Fruit fly (Drosophila melanogaster) Kc167 (cell line): ENCODE measurements around the gene ec.

Source experiments
- Myc ChIP-seq: fragments of >200 bp; optimal IDR thresholded peaks from 2 replicates; lab custom pipeline; 2017; ENCODE audit warnings: missing external identifiers
- Sin3A ChIP-seq: fragments of >200 bp; optimal IDR thresholded peaks from 2 replicates; lab custom pipeline; 2018; ENCODE audit warnings: missing external identifiers
- h ChIP-seq: fragments of >200 bp; optimal IDR thresholded peaks from 3 replicates; lab custom pipeline; 2018; ENCODE audit warnings: missing external identifiers
- insv ChIP-seq: fragments of >200 bp; optimal IDR thresholded peaks from 3 replicates; lab custom pipeline; 2018; ENCODE audit warnings: missing external identifiers
- psq ChIP-seq: fragments of >200 bp; optimal IDR thresholded peaks from 2 replicates; lab custom pipeline; 2017; ENCODE audit warnings: missing external identifiers
- ttk ChIP-seq: sonication (Bioruptor generic); optimal IDR thresholded peaks from 2 replicates; lab custom pipeline; 2017; ENCODE audit warnings: missing external identifiers

ec gene

DNA sequence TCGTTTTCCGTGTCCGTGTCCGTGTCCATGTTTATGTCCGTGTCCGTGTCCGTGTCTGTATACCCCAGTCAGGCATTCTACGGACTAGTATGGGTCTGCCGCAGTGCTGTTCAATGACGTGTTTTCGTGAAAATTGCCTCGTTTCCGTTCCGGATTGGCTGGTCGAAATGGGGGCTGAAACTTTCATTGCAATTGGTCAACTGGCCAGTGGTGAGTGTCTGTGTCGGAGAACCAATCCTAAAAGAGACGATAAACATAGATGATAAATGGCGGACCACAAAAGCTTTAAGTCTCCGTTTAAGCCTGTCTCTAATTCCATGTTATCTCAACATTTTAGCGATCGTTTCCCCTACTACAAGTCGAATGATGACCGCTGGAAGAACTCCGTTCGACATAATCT, 2.4 kb upstream of the ec start:
- TF ChIP-seq h (lab: Kevin White, UChicago) (no peak), insv (no peak), Sin3A (no peak), Myc (lab: Kevin White, UChicago) (no peak), ttk (no peak), psq (no peak)

DNA sequence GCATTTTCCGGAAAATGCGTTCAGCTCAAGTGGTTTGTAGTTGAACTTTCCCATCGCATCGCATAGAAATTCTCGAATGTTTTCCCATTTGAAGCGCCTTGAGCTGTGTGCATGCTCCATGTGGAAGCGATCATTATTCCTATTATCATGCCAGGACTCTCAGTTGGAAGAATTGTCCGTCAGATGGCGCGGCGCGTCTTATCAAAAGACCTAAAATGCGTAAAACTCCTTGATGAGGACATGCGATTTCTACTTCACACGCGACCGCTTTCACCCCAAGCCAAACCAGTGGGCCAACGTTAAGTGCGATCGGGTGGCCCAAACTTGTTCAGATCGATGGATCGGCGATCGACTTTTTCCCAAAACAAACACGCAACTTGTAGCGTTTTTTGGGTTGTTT, 4.2 kb downstream of the ec start:
- TF ChIP-seq psq = no peak
- no peak for TF ChIP-seq ttk
- no peak for TF ChIP-seq insv
- TF ChIP-seq h (lab: Kevin White, UChicago) = no peak
- TF ChIP-seq Sin3A = no peak
- TF ChIP-seq Myc (lab: Kevin White, UChicago) = no peak

DNA sequence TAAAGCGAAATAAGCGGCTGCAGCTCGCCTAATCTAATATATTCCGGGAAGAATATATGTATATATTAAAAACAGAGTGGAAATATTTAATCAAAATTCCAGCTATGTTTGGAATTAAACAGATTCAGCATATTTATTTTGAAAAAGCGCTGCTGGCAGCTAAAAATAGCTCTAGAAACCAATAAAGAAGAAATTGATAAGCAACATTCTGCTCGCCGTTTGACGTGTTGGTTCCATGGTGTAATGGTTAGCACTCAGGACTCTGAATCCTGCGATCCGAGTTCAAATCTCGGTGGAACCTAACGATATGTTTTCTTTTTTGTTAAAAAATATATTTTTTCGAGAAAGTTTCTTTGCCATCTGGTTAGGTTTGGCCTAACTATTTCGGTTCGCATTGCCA, 8.0 kb downstream of the ec start:
- TF ChIP-seq ttk (no peak), Myc (lab: Kevin White, UChicago) (no peak), psq (no peak), h (lab: Kevin White, UChicago) (no peak), Sin3A (no peak), insv (no peak)

DNA sequence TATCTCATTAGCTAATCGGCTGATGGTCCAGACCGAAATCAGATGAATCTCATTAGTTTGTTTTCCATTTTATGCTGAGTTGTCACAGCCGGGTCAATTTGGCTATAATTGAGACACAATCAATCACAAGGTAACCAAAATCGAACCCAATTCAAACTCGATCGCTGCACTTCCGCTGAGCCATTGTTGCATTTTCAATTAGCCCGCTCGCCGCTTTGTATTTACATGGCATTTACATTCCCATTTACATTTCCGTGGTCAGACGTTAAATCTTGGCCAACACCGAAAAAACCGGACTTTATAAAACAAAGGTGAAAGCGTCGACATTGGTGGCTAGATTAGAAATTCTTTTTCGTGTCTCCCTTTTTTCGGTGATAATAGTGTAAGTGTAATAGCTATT, 13.6 kb downstream of the ec start:
- no peak for TF ChIP-seq h (lab: Kevin White, UChicago)
- no peak for TF ChIP-seq Myc (lab: Kevin White, UChicago)
- TF ChIP-seq Sin3A = no peak
- TF ChIP-seq ttk = no peak
- TF ChIP-seq insv = no peak
- no peak for TF ChIP-seq psq

DNA sequence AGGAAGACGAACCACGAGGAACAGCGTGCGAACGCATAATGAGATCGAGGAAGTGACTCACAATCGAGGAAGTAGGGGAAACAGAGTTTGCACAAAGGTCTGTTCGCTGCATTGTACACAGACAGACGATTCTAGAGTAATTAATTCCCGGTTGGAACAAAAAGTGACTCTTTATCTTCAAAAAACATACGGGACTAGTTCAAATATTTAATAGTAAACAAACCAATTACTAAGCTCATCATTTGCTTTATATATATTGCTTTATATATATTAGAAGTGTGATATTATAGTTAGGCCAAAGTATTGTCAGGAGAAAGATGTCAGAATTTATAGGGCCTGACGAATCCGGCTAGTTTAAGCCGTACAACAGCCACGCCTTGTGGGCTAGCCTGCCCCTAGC, 16.4 kb downstream of the ec start, which contains the start of gene CG2901:
Gene CG2901, plus strand, starts transcription at position 301 of the 400 bp plus-strand sequence.
- TF ChIP-seq Myc (lab: Kevin White, UChicago) (no peak), h (lab: Kevin White, UChicago) (no peak)

DNA sequence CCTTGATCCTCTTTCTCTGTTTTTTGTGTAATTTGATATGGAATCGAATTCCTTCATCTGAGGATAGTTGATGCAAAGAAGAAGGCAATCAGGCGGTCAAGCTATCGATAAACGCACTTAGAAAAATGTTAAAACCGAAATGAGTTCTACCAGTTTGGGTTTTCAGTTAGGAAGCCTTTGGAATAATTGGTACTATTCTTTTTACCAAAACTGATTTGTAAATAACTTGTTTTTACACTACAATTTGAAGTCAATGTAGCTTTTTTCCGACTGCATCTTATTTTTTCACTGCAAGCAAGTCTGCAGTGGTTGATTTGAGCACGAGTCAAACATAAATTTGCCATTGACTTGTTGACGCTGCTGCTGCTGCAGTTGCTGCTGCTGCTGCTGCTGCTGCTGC, 20.3 kb downstream of the ec start:
- TF ChIP-seq ttk (no peak), insv (no peak), psq (no peak), Myc (lab: Kevin White, UChicago) (no peak), Sin3A (no peak), h (lab: Kevin White, UChicago) (no peak)

DNA sequence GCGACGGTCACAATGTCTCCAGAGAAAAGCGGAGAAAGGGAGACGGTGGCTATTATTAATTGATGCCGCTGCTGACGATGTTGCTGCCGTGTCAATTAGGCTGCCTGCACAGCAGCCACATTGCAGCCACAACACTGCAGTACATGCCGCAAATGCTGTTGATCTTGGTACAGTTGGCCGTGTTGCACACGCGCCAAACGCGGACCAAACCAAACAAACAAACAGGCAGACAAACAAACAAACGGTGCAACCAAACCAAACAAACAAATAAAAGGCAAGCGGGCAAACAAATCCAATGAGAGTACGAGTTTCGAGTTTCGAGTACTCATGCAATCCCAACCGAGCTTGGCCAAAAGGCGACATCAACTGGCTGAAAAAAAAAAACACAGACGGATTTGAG, 20.7 kb downstream of the ec start:
- TF ChIP-seq ttk = no peak
- no peak for TF ChIP-seq insv
- TF ChIP-seq Sin3A = no peak
- no peak for TF ChIP-seq h (lab: Kevin White, UChicago)
- TF ChIP-seq Myc (lab: Kevin White, UChicago) = no peak
- TF ChIP-seq psq = no peak

DNA sequence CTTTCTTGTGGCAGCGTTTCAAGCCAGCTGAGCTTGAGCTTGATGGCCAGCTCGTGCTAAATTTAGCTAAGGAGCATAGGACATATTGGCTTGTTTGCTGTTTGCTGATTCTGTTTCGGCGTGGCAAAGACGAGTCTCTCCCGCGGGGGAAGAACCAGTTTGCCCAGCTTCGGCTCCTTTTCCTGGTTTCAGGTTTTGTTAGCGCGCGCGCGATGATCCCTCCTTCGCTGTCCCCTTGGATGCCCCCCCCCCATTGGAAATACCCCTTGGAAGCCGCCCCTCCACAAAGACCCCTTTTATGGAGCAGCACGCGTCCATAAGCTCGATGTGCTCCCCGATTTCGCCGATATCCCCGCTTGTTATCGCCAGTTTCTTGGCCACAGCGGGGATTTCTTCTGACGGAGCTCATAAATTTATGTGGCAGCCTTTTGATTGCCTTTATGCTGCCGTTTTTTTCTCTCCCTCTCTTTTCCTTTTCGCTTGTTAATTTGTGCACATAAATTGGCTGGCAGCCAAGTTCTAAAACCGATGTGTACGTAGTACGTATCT, 21.7 kb downstream of the ec start:
- TF ChIP-seq psq (no peak), Myc (lab: Kevin White, UChicago) (no peak), Sin3A (no peak), ttk (no peak), h (lab: Kevin White, UChicago) (no peak), insv (no peak)

DNA sequence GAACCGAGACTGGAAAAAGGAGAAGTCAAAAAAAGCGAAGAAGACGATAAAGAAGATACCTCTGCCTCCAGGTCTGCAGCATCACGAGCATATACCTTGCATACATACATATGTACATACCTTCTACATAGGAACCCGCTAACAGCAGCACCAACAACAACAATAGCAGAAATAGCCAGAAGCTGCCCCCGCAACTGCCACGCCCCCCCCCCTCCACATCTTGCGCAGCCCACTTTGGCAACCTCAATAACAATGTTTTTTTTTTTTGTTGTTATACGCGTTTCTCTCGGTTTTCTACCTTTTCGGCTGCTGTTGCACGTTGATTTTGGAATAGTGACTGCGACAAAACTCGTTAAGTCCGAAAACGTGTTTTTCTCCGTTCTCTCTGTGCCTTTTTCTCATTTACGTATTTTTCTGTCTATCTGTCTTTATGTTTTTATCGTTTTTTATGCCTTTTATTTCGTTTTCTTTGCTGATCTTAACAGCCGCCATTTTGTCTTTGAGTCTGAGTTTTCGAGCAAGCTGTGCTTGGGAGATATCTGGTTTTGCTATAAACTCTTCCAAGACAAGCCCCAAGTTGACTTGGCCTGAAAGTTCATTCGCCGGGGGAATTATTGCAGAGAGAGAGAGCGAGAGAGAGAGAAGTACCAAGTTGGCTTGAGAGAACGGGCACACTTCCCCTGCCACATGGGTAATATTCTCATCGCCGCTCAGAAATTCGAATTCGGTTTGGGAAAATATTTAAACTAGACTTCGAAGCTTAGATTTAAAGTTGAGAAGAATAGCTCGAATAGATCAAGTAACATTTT, 23.7 kb downstream of the ec start:
- TF ChIP-seq psq = no peak
- TF ChIP-seq insv = no peak
- TF ChIP-seq Sin3A = no peak
- no peak for TF ChIP-seq Myc (lab: Kevin White, UChicago)
- no peak for TF ChIP-seq ttk
- TF ChIP-seq h (lab: Kevin White, UChicago) = no peak

DNA sequence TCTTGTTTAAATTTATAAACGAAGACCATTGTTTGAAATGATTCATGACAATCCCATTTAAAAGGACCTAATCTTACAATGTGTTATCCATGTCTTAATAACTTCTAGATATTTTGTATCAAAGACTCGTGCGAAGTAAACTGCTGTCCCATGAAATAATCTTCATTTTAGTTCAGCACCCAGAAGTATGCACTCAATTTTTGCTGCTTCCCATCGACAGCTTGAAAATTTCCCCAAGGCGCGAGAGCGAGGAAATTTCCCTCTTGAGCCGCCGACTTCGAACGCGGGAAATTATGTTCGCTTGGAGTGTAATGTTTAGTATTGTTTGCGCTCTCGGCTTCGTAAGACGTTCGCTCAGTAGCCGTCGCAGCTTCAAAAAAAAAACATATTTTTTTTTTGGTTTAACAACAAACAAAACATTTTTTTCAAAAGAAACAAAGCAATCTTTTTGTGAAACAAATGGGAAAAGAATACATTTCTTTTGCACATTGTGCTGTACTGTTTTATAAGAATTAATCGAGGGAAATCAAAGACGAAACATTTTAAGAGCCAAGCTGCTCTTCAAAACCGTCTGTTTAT, 24.4 kb downstream of the ec start:
- no peak for TF ChIP-seq psq
- TF ChIP-seq ttk = no peak
- no peak for TF ChIP-seq h (lab: Kevin White, UChicago)
- TF ChIP-seq Sin3A = no peak
- TF ChIP-seq insv = no peak
- no peak for TF ChIP-seq Myc (lab: Kevin White, UChicago)

DNA sequence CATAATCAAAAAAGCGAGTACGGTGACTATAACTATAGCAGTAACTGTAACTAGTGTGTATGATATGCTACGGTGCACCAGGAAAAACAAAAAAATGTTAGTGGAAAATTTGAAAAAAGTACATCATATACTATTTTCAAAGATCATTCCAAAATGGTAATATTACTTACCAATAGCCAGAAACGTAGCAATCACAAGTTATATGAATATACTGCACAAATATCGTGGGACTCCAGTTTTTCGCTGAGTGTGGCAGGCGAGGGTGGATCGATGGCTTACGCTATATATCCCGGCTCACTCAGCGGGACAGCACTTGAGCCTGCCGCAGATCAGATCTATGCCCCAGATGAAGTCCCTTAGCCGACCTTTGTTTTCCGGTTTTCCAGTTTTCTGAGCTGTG, 26.1 kb downstream of the ec start:
- TF ChIP-seq Sin3A (no peak), h (lab: Kevin White, UChicago) (no peak), insv (no peak), psq (no peak), ttk (no peak), Myc (lab: Kevin White, UChicago) (no peak)

DNA sequence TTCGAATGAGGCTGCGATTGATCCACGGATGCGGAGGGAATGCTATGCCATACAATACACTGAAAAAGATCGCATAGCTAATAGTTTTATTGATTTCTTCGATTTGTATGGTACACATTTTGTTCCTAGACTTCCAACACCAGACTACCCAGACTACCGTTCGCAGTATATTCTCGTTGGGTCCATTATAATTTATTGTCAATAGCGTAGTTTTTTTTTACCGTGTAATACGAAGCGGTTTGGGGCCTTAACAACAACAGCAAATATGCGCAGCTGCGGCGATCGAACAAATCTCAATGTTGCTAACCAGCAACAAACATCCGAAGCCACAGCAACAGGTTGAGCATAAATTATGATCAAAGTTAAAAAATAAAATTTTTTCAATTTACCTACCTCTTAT, 27.1 kb downstream of the ec start:
- no peak for TF ChIP-seq Sin3A
- TF ChIP-seq insv = no peak
- no peak for TF ChIP-seq ttk
- no peak for TF ChIP-seq psq
- no peak for TF ChIP-seq Myc (lab: Kevin White, UChicago)
- no peak for TF ChIP-seq h (lab: Kevin White, UChicago)

DNA sequence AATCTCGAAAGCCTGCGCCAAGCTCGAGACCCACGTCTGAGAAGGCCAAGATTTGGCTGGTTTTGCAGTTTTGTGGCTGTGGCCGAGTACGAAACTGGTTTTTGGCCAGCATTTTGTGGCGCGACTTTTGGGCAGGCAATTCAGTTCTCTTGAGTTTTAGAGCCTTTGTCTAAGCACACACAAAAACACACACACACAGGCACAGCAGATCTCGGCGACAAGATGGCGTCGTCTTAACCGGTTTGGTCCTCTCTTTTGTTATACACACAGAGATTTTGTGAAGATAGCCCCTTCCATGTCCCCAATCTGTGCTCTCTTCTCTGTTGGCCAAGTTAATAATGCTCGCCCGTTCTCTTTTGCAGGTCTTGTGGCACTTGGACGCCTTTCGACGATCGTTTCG, 29.5 kb downstream of the ec start:
- TF ChIP-seq h (lab: Kevin White, UChicago) = no peak
- no peak for TF ChIP-seq Sin3A
- TF ChIP-seq ttk = no peak
- no peak for TF ChIP-seq insv
- TF ChIP-seq psq = no peak
- no peak for TF ChIP-seq Myc (lab: Kevin White, UChicago)
